Fruit fly (Drosophila melanogaster): ENCODE results near the gene CG6793.

CG6793 gene

dm6 chr3L:12062788-12063218, 20.6 kb downstream of the CG6793 start (continued):
- TF ChIP-seq ab (GFP tag; optimal IDR thresholded peaks at IDR 0.05): no peak
- TF ChIP-seq CG18764 (GFP tag; optimal IDR thresholded peaks at IDR 0.05): no peak
- TF ChIP-seq dmrt99B (tag; optimal IDR thresholded peaks at IDR 0.05): peak; percentile 22
- TF ChIP-seq chn (GFP tag; optimal IDR thresholded peaks at IDR 0.05): peak; percentile 48
- TF ChIP-seq psq (GFP tag; optimal IDR thresholded peaks at IDR 0.05): no peak
- no peak for TF ChIP-seq Atf6 (GFP tag; IDR thresholded peaks at IDR 0.05)
- peak; percentile 60 for TF ChIP-seq unpg (GFP tag; optimal IDR thresholded peaks at IDR 0.05)
- TF ChIP-seq pum (GFP tag; optimal IDR thresholded peaks at IDR 0.05): peak; percentile 40
- no peak for TF ChIP-seq CG31224 (GFP tag; IDR thresholded peaks at IDR 0.05)
- TF ChIP-seq CG10462 (GFP tag; optimal IDR thresholded peaks at IDR 0.05): no peak
- no peak for TF ChIP-seq CG6683 (GFP tag; optimal IDR thresholded peaks at IDR 0.05)
- peak; percentile 6 for TF ChIP-seq ac (GFP tag; optimal IDR thresholded peaks at IDR 0.05)
- no peak for TF ChIP-seq Dek (tag; optimal IDR thresholded peaks at IDR 0.05)
- TF ChIP-seq CG2116 (GFP tag; optimal IDR thresholded peaks at IDR 0.05): no peak
- no peak for TF ChIP-seq mam (GFP tag; optimal IDR thresholded peaks at IDR 0.05)
- TF ChIP-seq sc (optimal IDR thresholded peaks at IDR 0.05): no peak
- no peak for TF ChIP-seq sc (GFP tag; optimal IDR thresholded peaks at IDR 0.05)
- TF ChIP-seq ap (GFP tag; IDR thresholded peaks at IDR 0.05): no peak
- 0 out of 3 replicates have a peak, but pooled peaks have one; percentile 15 for TF ChIP-seq CG11695 (GFP tag; IDR thresholded peaks at IDR 0.05)
- TF ChIP-seq phol (tag; optimal IDR thresholded peaks at IDR 0.05): peak; percentile 52
- no peak for TF ChIP-seq Sry-β (GFP tag; optimal IDR thresholded peaks at IDR 0.05)
- no peak for TF ChIP-seq CG6791 (GFP tag; IDR thresholded peaks at IDR 0.05; ENCODE audit: partially characterized antibody)
- peak; percentile 17 for TF ChIP-seq kni (GFP tag; optimal IDR thresholded peaks at IDR 0.05)
- peak; percentile 5 for TF ChIP-seq TFAM (GFP tag; optimal IDR thresholded peaks at IDR 0.05)
- TF ChIP-seq HHEX (GFP tag; optimal IDR thresholded peaks at IDR 0.05): no peak

- TF ChIP-seq Six4 (GFP tag; optimal IDR thresholded peaks at IDR 0.05): no peak
- peak; percentile 1 for TF ChIP-seq CG16815 (GFP tag; optimal IDR thresholded peaks at IDR 0.05)
- TF ChIP-seq CG17361 (GFP tag; IDR thresholded peaks at IDR 0.05): peak; percentile 25; the same call in 1 of the 3 replicates
- TF ChIP-seq CG34422 (GFP tag; IDR thresholded peaks at IDR 0.05): no peak
- TF ChIP-seq onecut (GFP tag; IDR thresholded peaks at IDR 0.05): no peak
- TF ChIP-seq pnt (GFP tag; optimal IDR thresholded peaks at IDR 0.05): no peak
- peak; percentile 59 for TF ChIP-seq CG2712 (tag; optimal IDR thresholded peaks at IDR 0.05)
- peak; percentile 27 for TF ChIP-seq Ssrp (tag; optimal IDR thresholded peaks at IDR 0.05)
- TF ChIP-seq Sox102F (GFP tag; optimal IDR thresholded peaks at IDR 0.05): peak; percentile 9
- peak; percentile 39 for TF ChIP-seq CG18262 (tag; optimal IDR thresholded peaks at IDR 0.05)
- peak; percentile 13 for TF ChIP-seq cg (GFP tag; optimal IDR thresholded peaks at IDR 0.05)
- no peak for TF ChIP-seq kah (GFP tag; optimal IDR thresholded peaks at IDR 0.05)
- peak; percentile 39 for TF ChIP-seq phol (tag; optimal IDR thresholded peaks at IDR 0.05)
- peak; percentile 54 for TF ChIP-seq gem (tag; optimal IDR thresholded peaks at IDR 0.05)
- TF ChIP-seq CG9932 (GFP tag; IDR thresholded peaks at IDR 0.05): no peak
- TF ChIP-seq peb (GFP tag; IDR thresholded peaks at IDR 0.05): 0 out of 2 replicates have a peak, but pooled peaks have one; percentile 8
- TF ChIP-seq D19A (tag; optimal IDR thresholded peaks at IDR 0.05): peak; percentile 22
- peak; percentile 15 for TF ChIP-seq fd96Cb (tag; optimal IDR thresholded peaks at IDR 0.05)
- TF ChIP-seq Jarid2 (GFP tag; optimal IDR thresholded peaks at IDR 0.05): no peak
- peak; percentile 70 for TF ChIP-seq CG3065 (GFP tag; optimal IDR thresholded peaks at IDR 0.05)
- no peak for TF ChIP-seq nerfin-2 (GFP tag; IDR thresholded peaks at IDR 0.05; ENCODE audit: partially characterized antibody)
- peak; percentile 18 for TF ChIP-seq CG14710 (tag; optimal IDR thresholded peaks at IDR 0.05)
- TF ChIP-seq HLHmδ (GFP tag; optimal IDR thresholded peaks at IDR 0.05): peak; percentile 87
- TF ChIP-seq CG11247 (GFP tag; IDR thresholded peaks at IDR 0.05): no peak
- no peak for TF ChIP-seq CG18011 (GFP tag; optimal IDR thresholded peaks at IDR 0.05)
- peak; percentile 24 for TF ChIP-seq CG12391 (tag; optimal IDR thresholded peaks at IDR 0.05)
These were observed 21.4 kb downstream of the CG6793 start for dm6 chr3L:12063442-12064080.
